Worm (Caenorhabditis elegans): Measurements from ENCODE around the gene srh-269.

srh-269 gene

DNA sequence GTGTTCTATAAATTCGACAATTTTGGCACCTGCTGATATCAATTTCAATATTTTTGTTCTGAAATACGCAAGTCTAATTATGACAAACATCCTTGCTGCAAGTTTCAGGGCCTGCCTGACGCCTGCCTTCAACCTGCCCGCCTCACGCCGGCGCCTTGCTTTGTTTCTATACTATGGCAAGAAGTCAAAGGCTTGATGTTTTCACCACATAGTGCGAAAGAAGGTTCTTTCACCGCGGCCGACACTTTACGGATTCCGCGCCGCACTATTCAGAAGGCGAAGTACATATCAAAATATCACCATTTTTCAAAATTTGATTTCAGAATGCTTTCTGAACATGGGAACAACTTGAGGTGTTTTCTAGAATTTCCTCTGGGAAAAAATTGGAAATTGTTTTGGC lies 2.4 kb downstream of the srh-269 start:
- TF ChIP-seq nhr-77 (tag; optimal IDR thresholded peaks at IDR 0.05) (no peak), unc-55 (GFP tag; optimal IDR thresholded peaks at IDR 0.05) (no peak), egl-27 (tag; optimal IDR thresholded peaks at IDR 0.05) (no peak), ztf-11 (tag; optimal IDR thresholded peaks at IDR 0.05) (no peak), ceh-82 (tag; optimal IDR thresholded peaks at IDR 0.05) (no peak), C34F6.9 (tag; optimal IDR thresholded peaks at IDR 0.05) (no peak), Y55F3AM.14 (GFP tag; optimal IDR thresholded peaks at IDR 0.05) (no peak), unc-39 (tag; optimal IDR thresholded peaks at IDR 0.05) (no peak), nhr-21 (tag; optimal IDR thresholded peaks at IDR 0.05) (no peak), crh-2 (tag; optimal IDR thresholded peaks at IDR 0.05) (no peak), R02D3.7 (tag; optimal IDR thresholded peaks at IDR 0.05) (no peak), fos-1 (tag; optimal IDR thresholded peaks at IDR 0.05) (no peak), nhr-12 (tag; optimal IDR thresholded peaks at IDR 0.05) (no peak), nhr-237 (tag; optimal IDR thresholded peaks at IDR 0.05) (no peak), unc-62 (GFP tag; optimal IDR thresholded peaks at IDR 0.05) (no peak), mbf-1 (tag; optimal IDR thresholded peaks at IDR 0.05) (no peak), lsy-2 (tag; optimal IDR thresholded peaks at IDR 0.05) (no peak), mdl-1 (tag; optimal IDR thresholded peaks at IDR 0.05) (no peak), aly-2 (tag; optimal IDR thresholded peaks at IDR 0.05) (no peak)

DNA sequence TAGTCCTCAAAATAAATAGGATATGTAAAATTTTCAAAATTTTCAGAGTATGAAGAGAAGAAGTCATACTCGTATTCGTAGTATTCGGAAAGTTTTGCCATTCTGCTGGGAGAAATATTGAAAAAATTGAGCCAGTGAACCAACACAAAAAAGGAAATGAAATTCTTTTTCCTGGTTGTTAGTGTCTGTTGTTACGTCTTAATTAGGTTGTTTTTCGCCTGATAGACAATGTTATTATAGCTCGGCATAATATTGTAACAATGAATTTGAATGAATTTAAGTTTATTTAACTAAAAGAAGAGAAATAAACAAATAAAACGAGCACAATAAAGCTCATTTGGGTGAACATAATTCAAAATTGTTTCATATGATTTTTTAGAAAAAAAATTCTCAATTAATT lies 3.4 kb downstream of the srh-269 start, which contains the start of gene srw-73:
srw-73 (minus strand) TSS at position 101 of the 400 bp plus-strand sequence.
- TF ChIP-seq unc-62 (GFP tag; optimal IDR thresholded peaks at IDR 0.05) (no peak), lin-11 (tag; optimal IDR thresholded peaks at IDR 0.05) (no peak), nhr-237 (tag; optimal IDR thresholded peaks at IDR 0.05) (no peak), peb-1 (tag; optimal IDR thresholded peaks at IDR 0.05) (no peak), snpc-4 (tag; optimal IDR thresholded peaks at IDR 0.05) (no peak), crh-2 (tag; optimal IDR thresholded peaks at IDR 0.05) (no peak), unc-55 (GFP tag; optimal IDR thresholded peaks at IDR 0.05) (no peak), nhr-10 (tag; optimal IDR thresholded peaks at IDR 0.05) (no peak), C34F6.9 (tag; optimal IDR thresholded peaks at IDR 0.05) (no peak), nhr-129 (tag; optimal IDR thresholded peaks at IDR 0.05) (no peak), nhr-6 (tag; optimal IDR thresholded peaks at IDR 0.05) (no peak), ceh-16 (tag; optimal IDR thresholded peaks at IDR 0.05) (no peak), Y55F3AM.14 (GFP tag; optimal IDR thresholded peaks at IDR 0.05) (no peak), F13H6.1 (tag; optimal IDR thresholded peaks at IDR 0.05) (no peak), mab-5 (tag; optimal IDR thresholded peaks at IDR 0.05) (no peak), mbf-1 (tag; optimal IDR thresholded peaks at IDR 0.05) (no peak), elt-1 (tag; optimal IDR thresholded peaks at IDR 0.05) (no peak), lin-39 (tag; optimal IDR thresholded peaks at IDR 0.05) (no peak)

DNA sequence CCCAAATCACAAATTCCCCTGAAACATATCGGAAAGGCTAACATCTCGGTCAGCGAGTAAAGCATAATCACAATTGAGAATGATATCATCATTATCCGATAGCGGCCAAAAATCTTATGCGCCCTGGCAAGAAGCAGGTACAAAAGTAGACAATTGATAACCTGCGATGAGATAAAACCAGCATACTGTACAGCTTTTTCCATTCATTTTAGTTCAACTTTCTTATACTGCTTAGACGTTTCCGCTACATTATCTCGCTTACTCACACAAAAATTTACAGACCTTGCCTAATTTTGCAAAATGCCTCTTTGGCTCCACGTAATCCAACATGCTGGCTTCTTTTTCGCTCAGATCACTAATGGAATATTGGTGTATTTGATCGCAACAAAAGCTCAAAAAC lies 8.9 kb downstream of the srh-269 start, which contains the start of gene str-150:
str-150 (plus strand) TSS at position 301 of the 400 bp plus-strand sequence.
- TF ChIP-seq unc-62 (GFP tag; optimal IDR thresholded peaks at IDR 0.05) (no peak), fos-1 (tag; optimal IDR thresholded peaks at IDR 0.05) (no peak), nhr-21 (tag; optimal IDR thresholded peaks at IDR 0.05) (no peak)

DNA sequence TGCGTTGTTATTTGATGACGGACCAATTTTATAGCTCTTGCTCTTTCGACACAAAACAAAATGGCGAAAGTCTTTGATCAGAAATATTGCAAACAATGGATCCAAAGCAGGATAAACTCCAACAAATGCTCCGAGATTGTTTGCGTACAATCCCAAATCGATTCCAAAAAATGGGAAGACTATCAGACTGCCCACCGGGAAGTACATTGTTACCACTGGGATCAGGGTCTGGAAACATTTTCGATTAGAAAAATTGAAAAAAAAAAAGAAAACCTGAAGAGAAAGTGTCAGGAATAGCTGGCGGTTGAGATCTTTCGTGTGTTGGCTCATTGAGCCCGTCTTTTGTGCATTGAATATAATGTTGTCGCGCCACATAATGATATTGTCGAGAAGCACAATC lies 10.8 kb downstream of the srh-269 start:
- TF ChIP-seq fos-1 (tag; optimal IDR thresholded peaks at IDR 0.05) (no peak), sem-4 (tag; optimal IDR thresholded peaks at IDR 0.05) (no peak), lsy-2 (tag; optimal IDR thresholded peaks at IDR 0.05) (no peak), mab-5 (tag; optimal IDR thresholded peaks at IDR 0.05) (no peak), mdl-1 (tag; optimal IDR thresholded peaks at IDR 0.05) (no peak), nhr-6 (tag; optimal IDR thresholded peaks at IDR 0.05) (no peak), lin-13 (GFP tag; optimal IDR thresholded peaks at IDR 0.05) (no peak), alr-1 (tag; optimal IDR thresholded peaks at IDR 0.05) (no peak), R02D3.7 (tag; optimal IDR thresholded peaks at IDR 0.05) (no peak), ama-1 (optimal IDR thresholded peaks at IDR 0.05) (no peak)

DNA sequence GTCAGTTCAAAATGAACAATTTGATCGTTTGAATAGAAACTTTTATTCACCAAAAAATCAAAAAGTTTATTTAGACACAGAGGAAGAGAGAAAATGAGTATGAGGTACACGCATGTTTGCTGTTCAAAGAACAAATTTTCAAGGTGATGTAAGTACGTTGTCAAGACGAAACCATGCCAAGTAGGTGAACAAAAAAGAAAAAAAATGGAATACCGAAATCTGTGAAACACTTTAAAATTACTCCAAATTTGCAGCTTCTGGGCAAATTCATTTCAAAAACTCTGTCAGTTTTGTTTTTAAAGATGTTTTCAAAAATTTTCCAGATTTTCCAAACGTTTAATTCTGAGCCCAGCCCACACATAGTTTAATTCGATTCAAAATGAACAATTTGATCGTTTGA lies 11.4 kb downstream of the srh-269 start, which contains the start of gene nhr-271:
nhr-271 (minus strand) TSS at position 101 of the 400 bp plus-strand sequence.
- TF ChIP-seq sma-9 (GFP tag; optimal IDR thresholded peaks at IDR 0.05) (no peak), sma-9 (tag; optimal IDR thresholded peaks at IDR 0.05) (no peak), nhr-12 (tag; optimal IDR thresholded peaks at IDR 0.05) (no peak), unc-62 (GFP tag; optimal IDR thresholded peaks at IDR 0.05) (no peak), lin-11 (tag; optimal IDR thresholded peaks at IDR 0.05) (no peak), nhr-129 (tag; optimal IDR thresholded peaks at IDR 0.05) (no peak), ama-1 (optimal IDR thresholded peaks at IDR 0.05) (no peak), R02D3.7 (tag; optimal IDR thresholded peaks at IDR 0.05) (no peak), gmeb-1 (tag; optimal IDR thresholded peaks at IDR 0.05) (no peak), nhr-10 (tag; optimal IDR thresholded peaks at IDR 0.05) (no peak), ztf-4 (tag; optimal IDR thresholded peaks at IDR 0.05) (no peak), crh-2 (tag; optimal IDR thresholded peaks at IDR 0.05) (no peak), mdl-1 (tag; optimal IDR thresholded peaks at IDR 0.05) (no peak), mbf-1 (tag; optimal IDR thresholded peaks at IDR 0.05) (no peak), zag-1 (tag; optimal IDR thresholded peaks at IDR 0.05) (no peak), sma-3 (GFP tag; optimal IDR thresholded peaks at IDR 0.05) (no peak), nhr-25 (tag; optimal IDR thresholded peaks at IDR 0.05) (no peak), elt-1 (tag; optimal IDR thresholded peaks at IDR 0.05) (no peak), Y55F3AM.14 (GFP tag; optimal IDR thresholded peaks at IDR 0.05) (no peak)

All from whole organism, L2 larva.